Worm (Caenorhabditis elegans): ENCODE results near the gene faah-4.

DNA sequence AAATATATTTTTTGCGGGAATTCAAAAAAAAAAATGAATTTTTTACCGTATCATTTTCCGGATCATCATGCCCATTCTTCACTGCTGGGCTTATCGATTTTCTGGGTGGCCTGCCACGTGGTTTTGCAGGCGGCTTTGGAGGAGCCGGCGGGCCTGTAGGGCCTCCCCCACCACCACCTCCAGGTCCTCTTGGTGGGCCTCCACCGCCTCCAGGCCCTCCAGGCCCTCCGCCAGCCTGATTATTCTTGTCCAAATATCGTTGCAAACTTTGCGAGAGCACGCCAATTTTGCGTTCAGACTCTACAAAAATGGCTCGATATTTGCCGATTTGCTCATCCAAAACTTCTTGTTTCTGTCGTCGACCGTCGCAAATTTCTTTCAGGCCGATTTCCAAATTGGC, 41.4 kb upstream of the faah-4 start:
- TF ChIP-seq zag-1 (tag; optimal IDR thresholded peaks at IDR 0.05) (no peak), unc-39 (tag; optimal IDR thresholded peaks at IDR 0.05) (no peak), nhr-77 (tag; optimal IDR thresholded peaks at IDR 0.05) (no peak), nhr-21 (tag; optimal IDR thresholded peaks at IDR 0.05) (no peak), aly-2 (tag; optimal IDR thresholded peaks at IDR 0.05) (no peak), nhr-11 (tag; optimal IDR thresholded peaks at IDR 0.05) (no peak)

Data from whole organism, L2 larva.